Worm (Caenorhabditis elegans) whole organism, L4 larva: ENCODE results near the gene nas-19.

ENCODE experiments used
- D1046.2 ChIP-seq: fragments of 200-800 bp; sonication (Bioruptor generic); IDR thresholded peaks from 2 replicates; pipeline ENCODE4 v1.3.6; 2022; ENCODE audit warnings: missing genetic modification characterization, missing compliant biosample characterization
- ceh-82 ChIP-seq: sonication (generic microtip); optimal IDR thresholded peaks from 2 replicates; lab custom pipeline; 2017; ENCODE audit warnings: missing biosample characterization, missing genetic modification characterization
- cey-2 ChIP-seq: sonication (generic microtip); optimal IDR thresholded peaks from 3 replicates; lab custom pipeline; 2017; ENCODE audit warnings: missing genetic modification characterization, mild to moderate bottlenecking, missing compliant biosample characterization, antibody characterized with exemption, borderline replicate concordance; ENCODE audit not compliant: insufficient read depth
- dmd-6 ChIP-seq: fragments of 200-800 bp; sonication (Bioruptor generic); IDR thresholded peaks from 2 replicates; pipeline ENCODE4 v1.3.6; 2022; ENCODE audit warnings: missing genetic modification reagents, missing genetic modification characterization, missing compliant biosample characterization
- duxl-1 ChIP-seq: sonication (generic microtip); optimal IDR thresholded peaks from 2 replicates; lab custom pipeline; 2016; ENCODE audit warnings: mild to moderate bottlenecking, missing genetic modification characterization, moderate library complexity, missing compliant biosample characterization; ENCODE audit not compliant: poor library complexity
- lim-7 ChIP-seq: fragments of 200-800 bp; sonication (Bioruptor generic); IDR thresholded peaks from 2 replicates; pipeline ENCODE4 v1.3.6; 2022; ENCODE audit warnings: missing genetic modification characterization, missing compliant biosample characterization
- lir-3 ChIP-seq: sonication (generic microtip); optimal IDR thresholded peaks from 2 replicates; lab custom pipeline; 2016; ENCODE audit warnings: mild to moderate bottlenecking, missing genetic modification characterization, missing compliant biosample characterization
- lsy-2 ChIP-seq, 2 experiments: fragments of 150-350 bp in 1 of 2; sonication (generic microtip) in 1 of 2; optimal IDR thresholded peaks; 2 replicates each; lab custom pipeline; 2014 to 2017; ENCODE audit warnings: missing biosample characterization in 2 of 2, missing genetic modification characterization in 2 of 2
- mxl-3 ChIP-seq: fragments of 200-800 bp; sonication (Bioruptor generic); optimal IDR thresholded peaks from 2 replicates; lab custom pipeline; 2018; ENCODE audit warnings: mild to moderate bottlenecking, missing genetic modification characterization, missing compliant biosample characterization
- nhr-102 ChIP-seq: sonication (generic microtip); optimal IDR thresholded peaks from 2 replicates; lab custom pipeline; 2016; ENCODE audit warnings: mild to moderate bottlenecking, missing genetic modification characterization, moderate library complexity, missing compliant biosample characterization
- nhr-77 ChIP-seq: fragments of 150-350 bp; optimal IDR thresholded peaks from 2 replicates; lab custom pipeline; 2014; ENCODE audit warnings: missing biosample characterization, missing genetic modification characterization
- pha-4 ChIP-seq, 2 experiments: fragments of 150-350 bp in 1 of 2; fragments of 200-800 bp in 1 of 2; sonication (Bioruptor generic) in 1 of 2; IDR thresholded peaks in 1 of 2; optimal IDR thresholded peaks in 1 of 2; 2 replicates each; pipeline versions ENCODE4 v1.3.6 to Lab custom; 2014 to 2022; ENCODE audit warnings: missing genetic modification characterization in 2 of 2, missing genetic modification reagents in 2 of 2, missing biosample characterization in 1 of 2, missing compliant biosample characterization in 1 of 2

DNA sequence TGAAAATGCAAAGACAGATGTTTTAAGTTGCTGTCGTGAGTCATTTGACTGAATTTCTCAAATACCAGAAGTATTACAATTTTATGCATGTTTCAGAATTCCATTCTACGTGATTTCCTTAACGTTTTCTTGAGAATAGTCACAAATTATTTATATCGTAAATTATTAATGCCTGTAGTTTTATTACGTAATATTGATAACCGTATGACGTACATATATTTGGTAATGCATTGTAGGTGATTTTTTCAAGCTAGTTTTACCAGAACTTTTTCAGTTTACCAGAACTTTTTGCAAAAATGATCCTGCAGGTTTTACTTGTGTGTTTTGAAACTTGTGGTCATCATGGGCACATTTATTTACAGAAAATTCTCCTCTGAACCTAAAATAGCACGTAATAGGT lies 28.6 kb downstream of the nas-19 start:
- TF ChIP-seq D1046.2 (GFP tag; lab: Robert Waterston, UW) = no peak
- no peak for TF ChIP-seq lim-7 (GFP tag; lab: Robert Waterston, UW)
- TF ChIP-seq lir-3 (tag; lab: Kevin White, UChicago) = no peak
- no peak for TF ChIP-seq mxl-3 (GFP tag; lab: Kevin White, UChicago)
- no peak for TF ChIP-seq nhr-77 (tag; lab: Kevin White, UChicago)
- TF ChIP-seq ceh-82 (tag; lab: Kevin White, UChicago) = no peak
- TF ChIP-seq lsy-2 (tag; optimal IDR thresholded peaks at IDR 0.05; lab: Kevin White, UChicago) = no peak
- TF ChIP-seq cey-2 = no peak
- TF ChIP-seq pha-4 (GFP tag; IDR thresholded peaks at IDR 0.05; lab: Robert Waterston, UW) = no peak
- TF ChIP-seq pha-4 (tag; optimal IDR thresholded peaks at IDR 0.05; lab: Kevin White, UChicago) = no peak
- no peak for TF ChIP-seq duxl-1 (tag; lab: Kevin White, UChicago)
- no peak for TF ChIP-seq nhr-102 (tag; lab: Kevin White, UChicago)
- no peak for TF ChIP-seq dmd-6 (GFP tag; lab: Robert Waterston, UW)
